Worm (Caenorhabditis elegans): ENCODE data around the gene mps-2.

DNA sequence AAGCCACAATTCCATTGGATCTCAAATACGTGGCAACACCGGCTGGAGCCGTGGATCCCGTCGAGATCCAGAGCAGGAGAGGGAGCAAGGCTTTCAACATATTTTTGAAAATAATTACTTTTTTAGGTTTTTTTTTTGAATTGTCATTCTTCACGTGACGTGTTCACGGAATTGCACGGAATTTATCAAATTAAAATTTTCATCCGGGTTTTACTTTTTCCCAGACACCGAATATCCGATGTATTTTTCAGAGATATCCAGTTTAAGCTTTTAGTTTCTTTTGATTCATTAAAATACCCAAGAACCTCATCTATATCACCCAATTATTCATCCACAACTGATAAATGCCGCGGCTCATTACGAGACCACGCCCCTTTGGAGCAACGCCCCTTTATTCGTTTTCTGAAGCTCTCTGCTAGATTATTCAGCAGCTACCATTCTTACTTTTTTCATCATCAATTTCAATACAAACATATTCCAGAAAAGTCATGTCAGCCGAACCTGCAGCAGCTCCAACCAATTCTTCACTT, 15.0 kb downstream of the mps-2 start, which contains the start of the genes clec-117 and B0432.1:
- TF ChIP-seq ztf-4 (tag; optimal IDR thresholded peaks at IDR 0.05) (no peak), nhr-12 (tag; optimal IDR thresholded peaks at IDR 0.05) (no peak), eor-1 (tag; optimal IDR thresholded peaks at IDR 0.05) (no peak), ceh-82 (tag; optimal IDR thresholded peaks at IDR 0.05) (no peak)
